Worm (Caenorhabditis elegans) whole organism, late embryonic: Measurements from ENCODE around the gene srh-22.

Experiments used
- C08G9.2 ChIP-seq: sonication (generic microtip); optimal IDR thresholded peaks from 2 replicates; lab custom pipeline; 2016; ENCODE audit warnings: mild to moderate bottlenecking, missing genetic modification characterization, moderate library complexity, missing compliant biosample characterization
- F13H6.1 ChIP-seq: sonication (generic microtip); optimal IDR thresholded peaks from 2 replicates; lab custom pipeline; 2016; ENCODE audit warnings: missing genetic modification characterization, missing compliant biosample characterization
- K09A11.1 ChIP-seq: sonication (generic microtip); optimal IDR thresholded peaks from 2 replicates; lab custom pipeline; 2017; ENCODE audit warnings: antibody characterized with exemption, mild to moderate bottlenecking, missing genetic modification characterization, missing compliant biosample characterization; ENCODE audit not compliant: insufficient read depth
- T23F11.4 ChIP-seq: fragments of 200-800 bp; sonication (Bioruptor generic); optimal IDR thresholded peaks from 2 replicates; lab custom pipeline; 2018; ENCODE audit warnings: mild to moderate bottlenecking, missing genetic modification characterization, missing compliant biosample characterization
- Y22D7AL.16 ChIP-seq: sonication (generic microtip); optimal IDR thresholded peaks from 2 replicates; lab custom pipeline; 2016; ENCODE audit warnings: missing genetic modification characterization, missing compliant biosample characterization
- ahr-1 ChIP-seq: sonication (generic microtip); optimal IDR thresholded peaks from 2 replicates; lab custom pipeline; 2016; ENCODE audit warnings: missing genetic modification characterization, missing compliant biosample characterization
- ceh-18 ChIP-seq: sonication (generic microtip); optimal IDR thresholded peaks from 2 replicates; lab custom pipeline; 2016; ENCODE audit warnings: missing genetic modification characterization, missing compliant biosample characterization
- ceh-22 ChIP-seq: sonication (generic microtip); optimal IDR thresholded peaks from 2 replicates; lab custom pipeline; 2017; ENCODE audit warnings: missing biosample characterization, missing genetic modification characterization
- ceh-45 ChIP-seq: fragments of 200-800 bp; sonication (Bioruptor generic); IDR thresholded peaks from 2 replicates; pipeline ENCODE4 v1.3.6; 2022; ENCODE audit warnings: missing genetic modification reagents, missing genetic modification characterization, missing compliant biosample characterization
- ceh-48 ChIP-seq: sonication (generic microtip); optimal IDR thresholded peaks from 2 replicates; lab custom pipeline; 2016; ENCODE audit warnings: missing genetic modification characterization, inconsistent platforms, missing compliant biosample characterization
- ceh-9 ChIP-seq: sonication (generic microtip); optimal IDR thresholded peaks from 2 replicates; lab custom pipeline; 2016; ENCODE audit warnings: mild to moderate bottlenecking, missing genetic modification characterization, inconsistent platforms, missing compliant biosample characterization
- che-1 ChIP-seq: sonication (generic microtip); optimal IDR thresholded peaks from 2 replicates; lab custom pipeline; 2016; ENCODE audit warnings: mild to moderate bottlenecking, missing genetic modification characterization, missing compliant biosample characterization
- dmd-4 ChIP-seq: sonication (generic microtip); optimal IDR thresholded peaks from 2 replicates; lab custom pipeline; 2016; ENCODE audit warnings: borderline replicate concordance, missing genetic modification characterization, missing compliant biosample characterization
- dve-1 ChIP-seq: sonication (generic microtip); optimal IDR thresholded peaks from 2 replicates; lab custom pipeline; 2017; ENCODE audit warnings: antibody characterized with exemption, mild to moderate bottlenecking, missing genetic modification characterization, missing compliant biosample characterization
- elt-2 ChIP-seq: sonication (generic microtip); optimal IDR thresholded peaks from 2 replicates; lab custom pipeline; 2016; ENCODE audit warnings: missing genetic modification reagents, missing genetic modification characterization, missing compliant biosample characterization
- elt-4 ChIP-seq: sonication (generic microtip); optimal IDR thresholded peaks from 2 replicates; lab custom pipeline; 2016; ENCODE audit warnings: missing genetic modification characterization, missing compliant biosample characterization
- eyg-1 ChIP-seq: sonication (generic microtip); optimal IDR thresholded peaks from 2 replicates; lab custom pipeline; 2016; ENCODE audit warnings: missing genotype, missing genetic modification characterization, missing compliant biosample characterization
- fax-1 ChIP-seq: sonication (generic microtip); optimal IDR thresholded peaks from 2 replicates; lab custom pipeline; 2016; ENCODE audit warnings: missing genotype, missing genetic modification characterization, missing compliant biosample characterization
- fkh-10 ChIP-seq: fragments of 150-350 bp; optimal IDR thresholded peaks from 2 replicates; lab custom pipeline; 2014; ENCODE audit warnings: missing biosample characterization, missing genetic modification reagents, missing genetic modification characterization
- fkh-6 ChIP-seq: sonication (generic microtip); optimal IDR thresholded peaks from 2 replicates; lab custom pipeline; 2016; ENCODE audit warnings: missing genetic modification characterization, missing compliant biosample characterization
- gmeb-2 ChIP-seq: sonication (generic microtip); optimal IDR thresholded peaks from 2 replicates; lab custom pipeline; 2016; ENCODE audit warnings: missing genetic modification characterization, inconsistent platforms, missing compliant biosample characterization
- hlh-8 ChIP-seq: sonication (generic microtip); optimal IDR thresholded peaks from 2 replicates; lab custom pipeline; 2016; ENCODE audit warnings: missing genotype, missing genetic modification characterization, missing compliant biosample characterization
- lim-6 ChIP-seq: sonication (generic microtip); optimal IDR thresholded peaks from 2 replicates; lab custom pipeline; 2016; ENCODE audit warnings: missing genetic modification characterization, missing compliant biosample characterization
- lin-11 ChIP-seq: fragments of 200-800 bp; sonication (Bioruptor generic); optimal IDR thresholded peaks from 2 replicates; lab custom pipeline; 2018; ENCODE audit warnings: mild to moderate bottlenecking, missing genetic modification characterization, missing compliant biosample characterization
- mec-3 ChIP-seq: sonication (generic microtip); optimal IDR thresholded peaks from 2 replicates; lab custom pipeline; 2016; ENCODE audit warnings: borderline replicate concordance, missing genetic modification characterization, missing compliant biosample characterization
- nfya-1 ChIP-seq: sonication (generic microtip); optimal IDR thresholded peaks from 2 replicates; lab custom pipeline; 2017; ENCODE audit warnings: missing genetic modification characterization, mild to moderate bottlenecking, missing compliant biosample characterization, antibody characterized with exemption, moderate library complexity
- nhr-11 ChIP-seq: fragments of 150-350 bp; optimal IDR thresholded peaks from 2 replicates; lab custom pipeline; 2014; ENCODE audit warnings: missing biosample characterization, missing genetic modification characterization
- odd-2 ChIP-seq: sonication (generic microtip); optimal IDR thresholded peaks from 2 replicates; lab custom pipeline; 2017; ENCODE audit warnings: antibody characterized with exemption, mild to moderate bottlenecking, missing genetic modification characterization, missing compliant biosample characterization
- pax-1 ChIP-seq: fragments of 150-350 bp; optimal IDR thresholded peaks from 2 replicates; lab custom pipeline; 2014; ENCODE audit warnings: missing biosample characterization, missing genetic modification characterization
- pha-4 ChIP-seq: fragments of 150-350 bp; optimal IDR thresholded peaks from 2 replicates; lab custom pipeline; 2018; ENCODE audit warnings: missing biosample characterization, missing genetic modification reagents, missing genetic modification characterization
- pqm-1 ChIP-seq: sonication (generic microtip); optimal IDR thresholded peaks from 2 replicates; lab custom pipeline; 2016; ENCODE audit warnings: missing genetic modification characterization, missing compliant biosample characterization
- sdc-2 ChIP-seq: sonication (generic microtip); optimal IDR thresholded peaks from 2 replicates; lab custom pipeline; 2016; ENCODE audit warnings: missing genotype, missing genetic modification characterization, missing compliant biosample characterization
- sox-4 ChIP-seq: sonication (generic microtip); optimal IDR thresholded peaks from 2 replicates; lab custom pipeline; 2017; ENCODE audit warnings: mild to moderate bottlenecking, missing genetic modification characterization, inconsistent platforms, missing compliant biosample characterization
- syd-9 ChIP-seq: sonication (generic microtip); optimal IDR thresholded peaks from 2 replicates; lab custom pipeline; 2016; ENCODE audit warnings: mild to moderate bottlenecking, missing genetic modification characterization, moderate library complexity, missing compliant biosample characterization
- tbx-2 ChIP-seq: sonication (generic microtip); optimal IDR thresholded peaks from 2 replicates; lab custom pipeline; 2016; ENCODE audit warnings: missing genetic modification characterization, missing compliant biosample characterization
- tbx-7 ChIP-seq: sonication (generic microtip); optimal IDR thresholded peaks from 2 replicates; lab custom pipeline; 2016; ENCODE audit warnings: missing genotype, missing genetic modification characterization, missing compliant biosample characterization
- unc-3 ChIP-seq, 2 experiments: fragments of 200-800 bp in 1 of 2; sonication (Bioruptor generic) in 1 of 2; sonication (generic microtip) in 1 of 2; conservative IDR thresholded peaks in 1 of 2; optimal IDR thresholded peaks in 1 of 2; 2 replicates each; pipeline versions ENCODE4 v1.3.6 to Lab custom; 2016 to 2022; ENCODE audit warnings: missing compliant biosample characterization in 2 of 2, missing genetic modification characterization in 2 of 2, missing genetic modification reagents in 1 of 2
- unc-42 ChIP-seq: sonication (generic microtip); optimal IDR thresholded peaks from 2 replicates; lab custom pipeline; 2016; ENCODE audit warnings: missing genotype, missing genetic modification characterization, missing compliant biosample characterization
- unc-55 ChIP-seq: sonication (generic microtip); optimal IDR thresholded peaks from 2 replicates; lab custom pipeline; 2017; ENCODE audit warnings: missing biosample characterization, missing genetic modification reagents, missing genetic modification characterization
- zip-5 ChIP-seq: sonication (generic microtip); optimal IDR thresholded peaks from 2 replicates; lab custom pipeline; 2016; ENCODE audit warnings: missing genetic modification characterization, missing compliant biosample characterization
- ztf-16 ChIP-seq: sonication (generic microtip); optimal IDR thresholded peaks from 2 replicates; lab custom pipeline; 2017; ENCODE audit warnings: missing genetic modification characterization, missing compliant biosample characterization

Gene srh-22

ce11 chrV:4964020-4964635 lies 42.0 kb downstream of the srh-22 start (continued):
- no peak for TF ChIP-seq sox-4 (tag; lab: Kevin White, UChicago)
- peak; percentile 39 for TF ChIP-seq ceh-18 (tag; lab: Kevin White, UChicago)
- no peak for TF ChIP-seq sdc-2 (tag; lab: Kevin White, UChicago)
- TF ChIP-seq eyg-1 = no peak
- no peak for TF ChIP-seq fax-1
- no peak for TF ChIP-seq Y22D7AL.16 (tag; lab: Kevin White, UChicago)
- TF ChIP-seq ceh-45 (GFP tag; lab: Robert Waterston, UW) = no peak
- no peak for TF ChIP-seq T23F11.4 (GFP tag; lab: Kevin White, UChicago)
- TF ChIP-seq fkh-6 (tag; lab: Kevin White, UChicago) = peak; percentile 16
- no peak for TF ChIP-seq gmeb-2 (tag; lab: Kevin White, UChicago)
- no peak for TF ChIP-seq pqm-1 (tag; lab: Kevin White, UChicago)
- no peak for TF ChIP-seq K09A11.1 (tag; lab: Kevin White, UChicago)
- no peak for TF ChIP-seq che-1 (tag; lab: Kevin White, UChicago)
- no peak for TF ChIP-seq nhr-11 (tag; lab: Kevin White, UChicago)
- no peak for TF ChIP-seq ceh-9 (tag; lab: Kevin White, UChicago)
- TF ChIP-seq nfya-1 (tag; lab: Kevin White, UChicago) = peak; percentile 65
- no peak for TF ChIP-seq C08G9.2
- TF ChIP-seq hlh-8 (tag; lab: Kevin White, UChicago) = no peak
- peak; percentile 70 for TF ChIP-seq unc-42 (tag; lab: Kevin White, UChicago)
- no peak for TF ChIP-seq elt-4
- TF ChIP-seq syd-9 (tag; lab: Kevin White, UChicago) = no peak
- no peak for TF ChIP-seq lim-6 (tag; lab: Kevin White, UChicago)
- no peak for TF ChIP-seq unc-3 (GFP tag; conservative IDR thresholded peaks at IDR 0.05; lab: Robert Waterston, UW)
- peak; percentile 20 for TF ChIP-seq unc-3 (tag; optimal IDR thresholded peaks at IDR 0.05; lab: Kevin White, UChicago)
- TF ChIP-seq ztf-16 (tag; lab: Kevin White, UChicago) = no peak
- no peak for TF ChIP-seq dmd-4 (tag; lab: Kevin White, UChicago)
- TF ChIP-seq fkh-10 (GFP tag; lab: Kevin White, UChicago) = no peak
- TF ChIP-seq unc-55 (GFP tag; lab: Kevin White, UChicago) = peak; percentile 81
- TF ChIP-seq tbx-2 (tag; lab: Kevin White, UChicago) = peak; percentile 45
- TF ChIP-seq odd-2 (tag; lab: Kevin White, UChicago) = no peak
- TF ChIP-seq tbx-7 (tag; lab: Kevin White, UChicago) = no peak
- no peak for TF ChIP-seq lin-11 (tag; lab: Kevin White, UChicago)
- no peak for TF ChIP-seq zip-5 (tag; lab: Kevin White, UChicago)
- TF ChIP-seq F13H6.1 = no peak
- TF ChIP-seq ceh-48 = peak; percentile 51
- TF ChIP-seq ceh-22 (tag; lab: Kevin White, UChicago) = no peak
- TF ChIP-seq elt-2 (tag; lab: Kevin White, UChicago) = no peak
- TF ChIP-seq ahr-1 (tag; lab: Kevin White, UChicago) = no peak
- TF ChIP-seq dve-1 (tag; lab: Kevin White, UChicago) = no peak
- TF ChIP-seq pax-1 (tag; lab: Kevin White, UChicago) = no peak

DNA sequence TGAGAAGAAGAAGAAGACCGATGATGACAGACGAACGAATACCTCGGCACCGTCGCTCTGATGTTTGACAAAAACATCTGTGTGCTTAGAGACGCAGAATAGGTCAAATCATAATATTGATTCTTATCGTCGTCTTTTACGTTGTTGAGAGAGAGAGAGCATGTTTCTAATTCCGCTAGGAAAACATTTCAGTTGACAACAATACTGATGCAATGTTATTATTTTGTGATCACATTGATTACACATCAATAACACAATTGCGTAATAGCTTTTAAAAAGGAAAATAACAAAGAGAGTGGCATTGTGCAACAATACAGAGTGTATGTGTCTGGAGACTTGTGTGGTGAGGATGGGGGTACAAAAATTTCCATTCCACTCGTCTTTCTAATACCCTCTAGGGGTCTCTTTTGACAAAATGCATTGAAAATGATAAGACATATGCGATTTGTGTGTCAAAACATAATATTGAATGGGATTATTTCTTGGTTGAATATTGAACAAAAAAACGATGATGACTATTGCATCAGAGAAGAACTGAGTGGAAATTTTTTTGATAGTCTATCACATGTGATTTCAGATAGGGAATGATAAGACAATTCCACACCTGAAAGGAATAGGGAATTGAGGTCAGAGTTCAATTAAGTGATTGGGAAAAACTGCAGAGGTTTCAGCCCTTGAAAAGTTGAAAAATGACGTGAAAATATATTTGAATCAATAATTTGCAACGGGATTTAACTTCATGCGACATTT lies 42.7 kb downstream of the srh-22 start:
- TF ChIP-seq pha-4 (no peak), ahr-1 (tag; lab: Kevin White, UChicago) (no peak), elt-2 (tag; lab: Kevin White, UChicago) (peak; percentile 79), mec-3 (tag; lab: Kevin White, UChicago) (no peak), ceh-45 (GFP tag; lab: Robert Waterston, UW) (no peak), syd-9 (tag; lab: Kevin White, UChicago) (no peak)
- TF ChIP-seq, all 69 proteins: peak for 1
